Fruit fly (Drosophila melanogaster): ENCODE results near the gene Jhbp16.

- no peak for TF ChIP-seq h (optimal IDR thresholded peaks at IDR 0.05)
- TF ChIP-seq ttk (optimal IDR thresholded peaks at IDR 0.05), result no peak
- no peak for TF ChIP-seq psq (optimal IDR thresholded peaks at IDR 0.05)
Measured at dm6 chr3R:21648460-21648859, 15.7 kb upstream of the Jhbp16 start.

Data from Kc167 (cell line).